Fruit fly (Drosophila melanogaster) whole organism, embryonic: ENCODE measurements around the gene CG14071.
A peak's percentile ranks its signal among the peaks of the same experiment; 100 is the strongest.

Experiments
- Abd-B ChIP-seq: fragments of 200-800 bp; sonication (Bioruptor generic); optimal IDR thresholded peaks from 2 replicates; lab custom pipeline; 2018; ENCODE audit warnings: missing biosample characterization, mild to moderate bottlenecking, missing genetic modification characterization, moderate library complexity
- Aef1 ChIP-seq: fragments of 200-800 bp; sonication (Bioruptor generic); IDR thresholded peaks from 3 replicates; pipeline ENCODE4 v1.3.6; 2022; ENCODE audit warnings: missing biosample characterization, missing genetic modification characterization
- Asciz ChIP-seq: fragments of 200-800 bp; sonication (Bioruptor generic); optimal IDR thresholded peaks from 2 replicates; lab custom pipeline; 2017; ENCODE audit warnings: missing biosample characterization, mild to moderate bottlenecking, missing genetic modification characterization, missing genetic modification reagents
- BtbVII ChIP-seq: fragments of 200-800 bp; sonication (Bioruptor generic); optimal IDR thresholded peaks from 3 replicates; lab custom pipeline; 2017; ENCODE audit warnings: missing biosample characterization, mild to moderate bottlenecking, missing genetic modification characterization
- CG10267 ChIP-seq: fragments of 200-800 bp; sonication (Bioruptor generic); optimal IDR thresholded peaks from 2 replicates; lab custom pipeline; 2018; ENCODE audit warnings: missing biosample characterization, mild to moderate bottlenecking, missing genetic modification characterization, moderate library complexity
- CG12391 ChIP-seq: fragments of 200-800 bp; sonication (Bioruptor generic); optimal IDR thresholded peaks from 3 replicates; lab custom pipeline; 2018; ENCODE audit warnings: missing biosample characterization, mild to moderate bottlenecking, missing genetic modification characterization, moderate library complexity
- CG13775 ChIP-seq: fragments of 200-800 bp; sonication (Bioruptor generic); optimal IDR thresholded peaks from 3 replicates; lab custom pipeline; 2017; ENCODE audit warnings: missing biosample characterization, mild to moderate bottlenecking, missing genetic modification characterization
- CG15073 ChIP-seq: fragments of 200-800 bp; sonication (Bioruptor generic); optimal IDR thresholded peaks from 2 replicates; lab custom pipeline; 2016; ENCODE audit warnings: missing biosample characterization, missing genetic modification characterization
- CG1529 ChIP-seq: fragments of 200-800 bp; sonication (Bioruptor generic); optimal IDR thresholded peaks from 3 replicates; lab custom pipeline; 2018; ENCODE audit warnings: missing biosample characterization, missing genetic modification characterization
- CG15479 ChIP-seq: fragments of 200-800 bp; sonication (Bioruptor generic); optimal IDR thresholded peaks from 3 replicates; lab custom pipeline; 2019; ENCODE audit warnings: missing biosample characterization, mild to moderate bottlenecking, missing genetic modification characterization, moderate library complexity
- CG15601 ChIP-seq: fragments of 200-800 bp; sonication (Bioruptor generic); optimal IDR thresholded peaks from 3 replicates; lab custom pipeline; 2019; ENCODE audit warnings: missing biosample characterization, mild to moderate bottlenecking, missing genetic modification characterization, moderate library complexity
- CG15696 ChIP-seq: fragments of 200-800 bp; sonication (Bioruptor generic); optimal IDR thresholded peaks from 2 replicates; lab custom pipeline; 2019; ENCODE audit warnings: missing biosample characterization, mild to moderate bottlenecking, missing genetic modification characterization, moderate library complexity
- CG16863 ChIP-seq: fragments of 200-800 bp; sonication (Bioruptor generic); optimal IDR thresholded peaks from 3 replicates; lab custom pipeline; 2016; ENCODE audit warnings: missing biosample characterization, missing genetic modification characterization
- CG17829 ChIP-seq: fragments of 200-800 bp; optimal IDR thresholded peaks from 2 replicates; lab custom pipeline; 2019; ENCODE audit warnings: missing biosample characterization, mild to moderate bottlenecking, missing genetic modification characterization, moderate library complexity
- CG1832 ChIP-seq: fragments of 200-800 bp; sonication (Bioruptor generic); optimal IDR thresholded peaks from 2 replicates; lab custom pipeline; 2017; ENCODE audit warnings: missing biosample characterization, mild to moderate bottlenecking, missing genetic modification characterization, inconsistent platforms
- CG18764 ChIP-seq: fragments of 200-800 bp; sonication (Bioruptor generic); optimal IDR thresholded peaks from 3 replicates; lab custom pipeline; 2016; ENCODE audit warnings: missing biosample characterization, missing genetic modification characterization
- CG2202 ChIP-seq: fragments of 200-800 bp; sonication (Bioruptor generic); optimal IDR thresholded peaks from 2 replicates; lab custom pipeline; 2018; ENCODE audit warnings: missing biosample characterization, mild to moderate bottlenecking, missing genetic modification characterization
- CG4707 ChIP-seq: fragments of 200-800 bp; sonication (Bioruptor generic); optimal IDR thresholded peaks from 2 replicates; lab custom pipeline; 2018; ENCODE audit warnings: missing biosample characterization, mild to moderate bottlenecking, missing genetic modification characterization, moderate library complexity
- CG7963 ChIP-seq: fragments of 200-800 bp; sonication (Bioruptor generic); IDR thresholded peaks from 3 replicates; pipeline ENCODE4 v1.3.6; 2022; ENCODE audit warnings: missing biosample characterization, missing genetic modification characterization; ENCODE audit not compliant: partially characterized antibody
- CG8944 ChIP-seq: fragments of 200-800 bp; sonication (Bioruptor generic); optimal IDR thresholded peaks from 3 replicates; lab custom pipeline; 2016; ENCODE audit warnings: missing biosample characterization, missing genetic modification characterization
- CHES-1-like ChIP-seq: fragments of 200-800 bp; sonication (Bioruptor generic); optimal IDR thresholded peaks from 2 replicates; lab custom pipeline; 2016; ENCODE audit warnings: missing biosample characterization, missing genetic modification characterization
- E2f1 ChIP-seq: fragments of 200-800 bp; sonication (Bioruptor generic); IDR thresholded peaks from 2 replicates; pipeline ENCODE4 v1.3.6; 2022; ENCODE audit warnings: missing biosample characterization, missing genetic modification characterization
- ERR ChIP-seq: fragments of 200-800 bp; sonication (Bioruptor generic); optimal IDR thresholded peaks from 2 replicates; lab custom pipeline; 2016; ENCODE audit warnings: missing biosample characterization, missing genetic modification characterization
- Eip74EF ChIP-seq, 2 experiments: fragments of 200-800 bp in 1 of 2; fragments of >200 bp in 1 of 2; sonication (Bioruptor generic) in 1 of 2; optimal IDR thresholded peaks; 2 replicates each; lab custom pipeline; 2017 to 2019; ENCODE audit warnings: missing biosample characterization in 2 of 2, missing genetic modification characterization in 2 of 2, mild to moderate bottlenecking in 1 of 2, moderate library complexity in 1 of 2
- HLH54F ChIP-seq: fragments of 200-800 bp; sonication (Bioruptor generic); optimal IDR thresholded peaks from 3 replicates; lab custom pipeline; 2016; ENCODE audit warnings: missing biosample characterization, missing genetic modification characterization
- Hmr ChIP-seq: fragments of 200-800 bp; sonication (Bioruptor generic); optimal IDR thresholded peaks from 3 replicates; lab custom pipeline; 2017; ENCODE audit warnings: mild to moderate bottlenecking, missing biosample characterization, missing genetic modification reagents, missing genetic modification characterization
- MESR4 ChIP-seq: fragments of 200-800 bp; sonication (Bioruptor generic); optimal IDR thresholded peaks from 2 replicates; lab custom pipeline; 2018; ENCODE audit warnings: missing biosample characterization, mild to moderate bottlenecking, missing genetic modification characterization, moderate library complexity
- Max ChIP-seq: fragments of 200-800 bp; sonication (Bioruptor generic); optimal IDR thresholded peaks from 2 replicates; lab custom pipeline; 2016; ENCODE audit warnings: missing biosample characterization, mild to moderate bottlenecking, missing genetic modification characterization
- Mrtf ChIP-seq: fragments of 200-800 bp; sonication (Bioruptor generic); IDR thresholded peaks from 3 replicates; pipeline ENCODE4 v1.3.6; 2022; ENCODE audit warnings: missing biosample characterization, missing genetic modification characterization
- Six4 ChIP-seq: fragments of 200-800 bp; sonication (Bioruptor generic); optimal IDR thresholded peaks from 2 replicates; lab custom pipeline; 2016; ENCODE audit warnings: missing biosample characterization, missing genetic modification characterization
- Sry-δ ChIP-seq: fragments of 200-800 bp; sonication (Bioruptor generic); optimal IDR thresholded peaks from 2 replicates; lab custom pipeline; 2016; ENCODE audit warnings: missing biosample characterization, missing genetic modification characterization
- Trl ChIP-seq, 3 experiments: fragments of >200 bp in 2 of 3; fragments of 200-800 bp in 1 of 3; sonication (Bioruptor generic) in 1 of 3; optimal IDR thresholded peaks; 2 replicates in 1 of 3; 3 replicates in 2 of 3; lab custom pipeline; 2016 to 2017; ENCODE audit warnings: missing biosample characterization in 1 of 3, missing genetic modification characterization in 1 of 3
- al ChIP-seq: fragments of 200-800 bp; sonication (Bioruptor generic); IDR thresholded peaks from 2 replicates; pipeline ENCODE4 v1.3.6; 2022; ENCODE audit warnings: missing biosample characterization, missing genetic modification characterization
- az2 ChIP-seq: fragments of 200-800 bp; sonication (Bioruptor generic); optimal IDR thresholded peaks from 3 replicates; lab custom pipeline; 2016; ENCODE audit warnings: missing biosample characterization, missing genetic modification characterization
- bab2 ChIP-seq: fragments of 200-800 bp; sonication (Bioruptor generic); optimal IDR thresholded peaks from 2 replicates; lab custom pipeline; 2016; ENCODE audit warnings: missing biosample characterization, missing genetic modification characterization
- btn ChIP-seq: fragments of 200-800 bp; sonication (Bioruptor generic); optimal IDR thresholded peaks from 2 replicates; lab custom pipeline; 2016; ENCODE audit warnings: missing biosample characterization, missing genetic modification characterization
- caup ChIP-seq: fragments of 200-800 bp; sonication (Bioruptor generic); optimal IDR thresholded peaks from 3 replicates; lab custom pipeline; 2017; ENCODE audit warnings: missing biosample characterization, mild to moderate bottlenecking, missing genetic modification characterization, moderate library complexity; ENCODE audit not compliant: severe bottlenecking
- chn ChIP-seq: fragments of 200-800 bp; sonication (Bioruptor generic); optimal IDR thresholded peaks from 2 replicates; lab custom pipeline; 2016; ENCODE audit warnings: missing biosample characterization, missing genetic modification characterization
- dati ChIP-seq: fragments of 200-800 bp; sonication (Bioruptor generic); IDR thresholded peaks from 2 replicates; pipeline ENCODE4 v1.3.6; 2022; ENCODE audit warnings: missing biosample characterization, missing genetic modification characterization
- ewg ChIP-seq: fragments of 200-800 bp; sonication (Bioruptor generic); optimal IDR thresholded peaks from 3 replicates; lab custom pipeline; 2017; ENCODE audit warnings: mild to moderate bottlenecking, missing biosample characterization, missing genetic modification reagents, missing genetic modification characterization
- gcm ChIP-seq: fragments of 200-800 bp; sonication (Bioruptor generic); optimal IDR thresholded peaks from 2 replicates; lab custom pipeline; 2019; ENCODE audit warnings: missing biosample characterization, mild to moderate bottlenecking, missing genetic modification characterization, moderate library complexity
- jumu ChIP-seq: fragments of 200-800 bp; sonication (Bioruptor generic); optimal IDR thresholded peaks from 3 replicates; lab custom pipeline; 2016; ENCODE audit warnings: missing biosample characterization, missing genetic modification characterization
- lab ChIP-seq: fragments of 200-800 bp; sonication (Bioruptor generic); optimal IDR thresholded peaks from 3 replicates; lab custom pipeline; 2017; ENCODE audit warnings: missing biosample characterization, missing genetic modification characterization, mild to moderate bottlenecking, moderate library complexity, missing genetic modification reagents
- luna ChIP-seq: fragments of 200-800 bp; sonication (Bioruptor generic); optimal IDR thresholded peaks from 2 replicates; lab custom pipeline; 2016; ENCODE audit warnings: missing biosample characterization, missing genetic modification characterization
- pb ChIP-seq: fragments of 200-800 bp; sonication (Bioruptor generic); optimal IDR thresholded peaks from 3 replicates; lab custom pipeline; 2016; ENCODE audit warnings: missing biosample characterization, missing genetic modification characterization
- row ChIP-seq: fragments of 200-800 bp; sonication (Bioruptor generic); IDR thresholded peaks from 3 replicates; pipeline ENCODE4 v1.3.6; 2022; ENCODE audit warnings: missing biosample characterization, missing genetic modification characterization
- tin ChIP-seq: fragments of 200-800 bp; sonication (Bioruptor generic); optimal IDR thresholded peaks from 3 replicates; lab custom pipeline; 2016; ENCODE audit warnings: missing biosample characterization, missing genetic modification characterization
- tx ChIP-seq: fragments of 200-800 bp; sonication (Bioruptor generic); optimal IDR thresholded peaks from 2 replicates; lab custom pipeline; 2016; ENCODE audit warnings: missing biosample characterization, missing genetic modification characterization
- unpg ChIP-seq: fragments of 200-800 bp; sonication (Bioruptor generic); optimal IDR thresholded peaks from 3 replicates; lab custom pipeline; 2018; ENCODE audit warnings: missing biosample characterization, mild to moderate bottlenecking, missing genetic modification characterization, moderate library complexity
- yki ChIP-seq: fragments of >200 bp; optimal IDR thresholded peaks from 3 replicates; lab custom pipeline; 2018

Gene CG14071

dm6 chr2L:10849511-10850191 is 39.1 kb downstream of the CG14071 start, which contains the start of gene SmydA-3 (continued):
- no peak for TF ChIP-seq Abd-B
- TF ChIP-seq bab2 (GFP tag; lab: Kevin White, UChicago): no peak
- no peak for TF ChIP-seq gcm (GFP tag; lab: Kevin White, UChicago)
- no peak for TF ChIP-seq pb (GFP tag; lab: Kevin White, UChicago)
- TF ChIP-seq CG15073 (GFP tag; lab: Kevin White, UChicago): peak; percentile 89
- no peak for TF ChIP-seq Mrtf (GFP tag; lab: Robert Waterston, UW)
- TF ChIP-seq CG1832: no peak
- no peak for TF ChIP-seq Six4 (GFP tag; lab: Kevin White, UChicago)
- peak; percentile 41 for TF ChIP-seq lab (GFP tag; lab: Kevin White, UChicago)
- no peak for TF ChIP-seq CG15696 (tag; lab: Kevin White, UChicago)
- TF ChIP-seq CHES-1-like (GFP tag; lab: Kevin White, UChicago): no peak
- TF ChIP-seq CG13775: no peak
- no peak for TF ChIP-seq CG4707 (GFP tag; lab: Kevin White, UChicago)
- TF ChIP-seq ERR: peak; percentile 26
- no peak for TF ChIP-seq Eip74EF (GFP tag; optimal IDR thresholded peaks at IDR 0.05; lab: Kevin White, UChicago)
- no peak for TF ChIP-seq btn (GFP tag; lab: Kevin White, UChicago)
- TF ChIP-seq Sry-δ (GFP tag; lab: Kevin White, UChicago): no peak
- TF ChIP-seq CG1529 (GFP tag; lab: Kevin White, UChicago): no peak
- no peak for TF ChIP-seq CG15479 (GFP tag; lab: Kevin White, UChicago)
- TF ChIP-seq Aef1 (GFP tag; lab: Robert Waterston, UW): no peak
- no peak for TF ChIP-seq CG8944 (GFP tag; lab: Kevin White, UChicago)
- peak; percentile 18 for TF ChIP-seq caup (GFP tag; lab: Kevin White, UChicago)
- no peak for TF ChIP-seq luna (GFP tag; lab: Kevin White, UChicago)
- peak; percentile 5 for TF ChIP-seq Asciz
- TF ChIP-seq CG2202 (tag; lab: Kevin White, UChicago): no peak
- no peak for TF ChIP-seq CG15601 (tag; lab: Kevin White, UChicago)
- no peak for TF ChIP-seq CG17829 (tag; lab: Kevin White, UChicago)
- TF ChIP-seq chn (GFP tag; lab: Kevin White, UChicago): no peak
- TF ChIP-seq row (GFP tag; lab: Robert Waterston, UW): peak; percentile 13; the same call in 1 of the 3 replicates
- TF ChIP-seq dati (GFP tag; lab: Robert Waterston, UW): no peak
- TF ChIP-seq tin (GFP tag; lab: Kevin White, UChicago): no peak
- no peak for TF ChIP-seq CG12391
- no peak for TF ChIP-seq Trl (optimal IDR thresholded peaks at IDR 0.05; lab: Kevin White, UChicago)
- no peak for TF ChIP-seq Trl (GFP tag; optimal IDR thresholded peaks at IDR 0.05; lab: Kevin White, UChicago)
- no peak for TF ChIP-seq unpg (GFP tag; lab: Kevin White, UChicago)
- no peak for TF ChIP-seq Hmr
- no peak for TF ChIP-seq yki (lab: Kevin White, UChicago)
- TF ChIP-seq BtbVII (GFP tag; lab: Kevin White, UChicago): peak; percentile 26
- TF ChIP-seq Max (GFP tag; lab: Kevin White, UChicago): no peak
- TF ChIP-seq CG7963: no peak
- no peak for TF ChIP-seq HLH54F (GFP tag; lab: Kevin White, UChicago)
- TF ChIP-seq al: no peak
- TF ChIP-seq jumu (GFP tag; lab: Kevin White, UChicago): no peak
- TF ChIP-seq tx (GFP tag; lab: Kevin White, UChicago): no peak
- TF ChIP-seq CG16863 (GFP tag; lab: Kevin White, UChicago): no peak
- peak; percentile 20 for TF ChIP-seq az2 (GFP tag; lab: Kevin White, UChicago)
- TF ChIP-seq CG10267: peak; percentile 7
- TF ChIP-seq E2f1 (GFP tag; lab: Robert Waterston, UW): no peak
- no peak for TF ChIP-seq ewg
- no peak for TF ChIP-seq CG18764
- TF ChIP-seq MESR4 (GFP tag; lab: Kevin White, UChicago): no peak
